Fruit fly (Drosophila melanogaster) whole organism: ENCODE data around the gene CG14710.

Source experiments
- CG8478 ChIP-seq: fragments of >200 bp; optimal IDR thresholded peaks from 2 replicates; lab custom pipeline; 2018; ENCODE audit warnings: inconsistent platforms
- Dll ChIP-seq: fragments of >200 bp; optimal IDR thresholded peaks from 2 replicates; lab custom pipeline; 2017
- EcR ChIP-seq, 2 experiments: fragments of >200 bp; optimal IDR thresholded peaks; 2 replicates each; lab custom pipeline; 2017; ENCODE audit warnings: missing biosample characterization in 2 of 2, missing genetic modification characterization in 2 of 2, missing genetic modification reagents in 2 of 2
- pan ChIP-seq: fragments of >200 bp; optimal IDR thresholded peaks from 2 replicates; lab custom pipeline; 2017
- psq ChIP-seq: fragments of >200 bp; optimal IDR thresholded peaks from 2 replicates; lab custom pipeline; 2017
- usp ChIP-seq: fragments of >200 bp; optimal IDR thresholded peaks from 2 replicates; lab custom pipeline; 2017; ENCODE audit warnings: missing biosample characterization, missing genetic modification characterization, mixed read lengths

DNA sequence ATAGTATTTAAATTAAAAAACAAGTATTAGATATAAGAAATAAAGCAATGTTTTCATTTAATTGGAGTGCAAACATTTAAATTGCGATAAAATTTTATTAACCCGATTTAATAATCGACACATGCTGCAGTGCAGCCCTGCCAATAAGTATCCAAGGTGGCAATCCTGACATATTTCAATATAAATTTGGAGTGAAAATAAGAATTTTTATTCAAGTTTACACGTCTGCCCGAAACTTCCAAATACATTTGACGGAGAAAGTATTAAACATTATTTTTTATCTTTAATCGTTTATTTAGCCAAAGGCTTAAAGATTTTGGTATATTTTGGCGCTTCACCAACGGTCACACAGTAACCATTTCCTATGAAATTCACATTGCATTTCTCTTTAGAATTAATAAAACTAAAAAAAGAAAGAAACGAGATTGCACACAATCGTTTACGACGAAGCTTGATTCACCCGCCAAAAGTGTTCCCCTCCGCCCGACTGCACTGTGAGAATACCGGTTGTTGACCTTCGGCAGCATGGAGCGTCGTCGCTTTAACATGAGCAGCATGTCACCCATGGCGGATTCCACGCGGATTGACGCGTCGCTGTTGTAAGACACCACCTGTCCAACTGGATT, 8.6 kb downstream of the CG14710 start, which contains the start of gene CG14712:
- TF ChIP-seq Dll (no peak), usp (GFP tag; lab: Kevin White, UChicago) (no peak), CG8478 (lab: Kevin White, UChicago) (no peak), psq (lab: Kevin White, UChicago) (no peak), EcR (GFP tag; optimal IDR thresholded peaks at IDR 0.05; lab: Kevin White, UChicago) (no peak), pan (lab: Kevin White, UChicago) (no peak)
